Fruit fly (Drosophila melanogaster) whole organism, adult: ENCODE results near the gene ps.

Experiments used
- CG11617 ChIP-seq: fragments of 200-800 bp; sonication (Bioruptor generic); optimal IDR thresholded peaks from 2 replicates; lab custom pipeline; 2017; ENCODE audit warnings: mild to moderate bottlenecking, missing biosample characterization, missing genetic modification reagents, missing genetic modification characterization
- CG14711 ChIP-seq: fragments of 200-800 bp; sonication (Bioruptor generic); optimal IDR thresholded peaks from 2 replicates; lab custom pipeline; 2018; ENCODE audit warnings: missing biosample characterization, mild to moderate bottlenecking, missing genetic modification characterization, moderate library complexity
- CG5204 ChIP-seq: fragments of 200-800 bp; sonication (Bioruptor generic); optimal IDR thresholded peaks from 2 replicates; lab custom pipeline; 2016; ENCODE audit warnings: missing biosample characterization, missing genetic modification characterization
- CG7101 ChIP-seq: fragments of 200-800 bp; sonication (Bioruptor generic); optimal IDR thresholded peaks from 2 replicates; lab custom pipeline; 2018; ENCODE audit warnings: missing biosample characterization, mild to moderate bottlenecking, missing genetic modification characterization, moderate library complexity
- kay ChIP-seq: fragments of 200-800 bp; sonication (Bioruptor generic); peaks from one replicate; lab custom pipeline; 2016; ENCODE audit warnings: missing biosample characterization, missing genetic modification characterization, borderline replicate concordance
- ovo ChIP-seq: fragments of 200-800 bp; sonication (Bioruptor generic); optimal IDR thresholded peaks from 2 replicates; lab custom pipeline; 2016; ENCODE audit warnings: missing biosample characterization, missing genetic modification characterization

dm6 chr3R:9436358-9436972 is 18.7 kb downstream of the ps start:
- TF ChIP-seq kay (no peak), CG11617 (no peak), CG14711 (tag; lab: Kevin White, UChicago) (no peak), CG7101 (tag; lab: Kevin White, UChicago) (no peak), ovo (GFP tag; lab: Kevin White, UChicago) (no peak), CG5204 (GFP tag; lab: Kevin White, UChicago) (no peak)
